Worm (Caenorhabditis elegans) whole organism, late embryonic: ENCODE data around the gene pdfr-1.

Experiments used
- ceh-14 ChIP-seq: sonication (generic microtip); optimal IDR thresholded peaks from 2 replicates; lab custom pipeline; 2016; ENCODE audit warnings: missing genotype, missing genetic modification characterization, missing compliant biosample characterization
- ceh-30 ChIP-seq: fragments of 150-350 bp; optimal IDR thresholded peaks from 2 replicates; lab custom pipeline; 2014; ENCODE audit warnings: missing biosample characterization, missing genetic modification characterization
- ceh-31 ChIP-seq: sonication (generic microtip); optimal IDR thresholded peaks from 2 replicates; lab custom pipeline; 2016; ENCODE audit warnings: missing genetic modification characterization, missing compliant biosample characterization
- fkh-6 ChIP-seq: sonication (generic microtip); optimal IDR thresholded peaks from 2 replicates; lab custom pipeline; 2016; ENCODE audit warnings: missing genetic modification characterization, missing compliant biosample characterization
- npax-4 ChIP-seq: sonication (generic microtip); optimal IDR thresholded peaks from 2 replicates; lab custom pipeline; 2016; ENCODE audit warnings: missing genetic modification characterization, missing compliant biosample characterization
- ref-2 ChIP-seq: sonication (generic microtip); optimal IDR thresholded peaks from 2 replicates; lab custom pipeline; 2016; ENCODE audit warnings: missing genetic modification characterization, missing compliant biosample characterization
- unc-55 ChIP-seq: sonication (generic microtip); optimal IDR thresholded peaks from 2 replicates; lab custom pipeline; 2017; ENCODE audit warnings: missing biosample characterization, missing genetic modification reagents, missing genetic modification characterization

DNA sequence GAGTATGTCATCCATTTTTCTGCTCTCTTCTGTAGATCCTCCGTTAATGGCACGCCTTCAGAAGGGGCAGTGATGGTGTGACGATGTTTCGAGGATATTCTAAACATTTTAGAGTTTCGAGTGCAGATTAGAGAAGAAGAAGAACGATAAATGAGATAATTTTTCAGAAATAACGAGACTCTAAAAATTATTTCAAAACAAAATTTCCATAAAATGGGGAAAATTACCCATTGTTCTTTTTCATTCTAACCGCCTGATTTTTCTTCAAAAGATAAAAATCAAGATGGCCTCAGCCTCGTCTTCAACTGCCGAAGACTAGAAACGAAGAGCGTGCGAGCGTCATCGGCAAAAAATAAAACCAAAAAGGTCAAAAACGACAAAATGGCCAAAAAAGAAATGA, 50.8 kb downstream of the pdfr-1 start, which contains the start of gene let-765:
- TF ChIP-seq ref-2 (no peak), npax-4 (tag; lab: Kevin White, UChicago) (no peak), ceh-30 (tag; lab: Kevin White, UChicago) (no peak), unc-55 (GFP tag; lab: Kevin White, UChicago) (no peak), fkh-6 (tag; lab: Kevin White, UChicago) (no peak), ceh-14 (tag; lab: Kevin White, UChicago) (no peak), ceh-31 (tag; lab: Kevin White, UChicago) (no peak)
